Fruit fly (Drosophila melanogaster): ENCODE data around the gene Gr21a.

- TF ChIP-seq Ets98B (GFP tag; IDR thresholded peaks at IDR 0.05), result no peak
- TF ChIP-seq gl (tag; optimal IDR thresholded peaks at IDR 0.05), result no peak
- no peak for TF ChIP-seq Pif1A (GFP tag; optimal IDR thresholded peaks at IDR 0.05)
- no peak for TF ChIP-seq fd96Ca (GFP tag; IDR thresholded peaks at IDR 0.05)
These were observed 1.1 kb upstream of the Gr21a start, which contains the start of gene CG13947 for dm6 chr2L:779123-779584.

Measured in whole organism, pupa.